Worm (Caenorhabditis elegans) whole organism, midembryonic: ENCODE data around the gene swt-4.

Experiments
- T22C8.4 ChIP-seq: fragments of 200-800 bp; sonication (Bioruptor generic); IDR thresholded peaks from 2 replicates; pipeline ENCODE4 v1.3.6; 2022; ENCODE audit warnings: missing genetic modification characterization, missing compliant biosample characterization
- cog-1 ChIP-seq: sonication (generic microtip); optimal IDR thresholded peaks from 2 replicates; lab custom pipeline; 2016; ENCODE audit warnings: missing genetic modification characterization, missing compliant biosample characterization
- flt-1 ChIP-seq: fragments of 200-800 bp; sonication (Bioruptor generic); IDR thresholded peaks from 2 replicates; pipeline ENCODE4 v1.3.6; 2022; ENCODE audit warnings: missing genetic modification characterization, missing compliant biosample characterization
- klf-2 ChIP-seq: fragments of 200-800 bp; sonication (Bioruptor generic); conservative IDR thresholded peaks from 2 replicates; pipeline ENCODE4 v1.3.6; 2022; ENCODE audit warnings: missing genetic modification reagents, missing genetic modification characterization, missing compliant biosample characterization
- med-1 ChIP-seq: sonication (generic microtip); optimal IDR thresholded peaks from 2 replicates; lab custom pipeline; 2017; ENCODE audit warnings: missing genetic modification characterization, mild to moderate bottlenecking, missing compliant biosample characterization, antibody characterized with exemption, missing genetic modification reagents; ENCODE audit not compliant: insufficient read depth
- ref-1 ChIP-seq: fragments of 200-800 bp; sonication (Bioruptor generic); conservative IDR thresholded peaks from 2 replicates; pipeline ENCODE4 v1.3.6; 2022; ENCODE audit warnings: missing genetic modification reagents, missing genetic modification characterization, missing compliant biosample characterization
- tab-1 ChIP-seq: fragments of 200-800 bp; sonication (Bioruptor generic); IDR thresholded peaks from 2 replicates; pipeline ENCODE4 v1.3.6; 2022; ENCODE audit warnings: missing genetic modification characterization, missing compliant biosample characterization
- ztf-23 ChIP-seq: fragments of 200-800 bp; sonication (Bioruptor generic); IDR thresholded peaks from 2 replicates; pipeline ENCODE4 v1.3.6; 2022; ENCODE audit warnings: missing genetic modification reagents, missing genetic modification characterization, missing compliant biosample characterization
- ztf-29 ChIP-seq: fragments of 200-800 bp; sonication (Bioruptor generic); IDR thresholded peaks from 2 replicates; pipeline ENCODE4 v1.3.6; 2022; ENCODE audit warnings: missing genetic modification reagents, missing genetic modification characterization, missing compliant biosample characterization

swt-4 gene

ce11 chrIII:10586243-10586642 is 42.7 kb downstream of the swt-4 start, which contains the start of gene Y45F3A.5:
Y45F3A.5 (minus strand) TSS chrIII:10586343.
- TF ChIP-seq cog-1 (tag; lab: Kevin White, UChicago) (no peak), ref-1 (no peak), ztf-23 (GFP tag; lab: Robert Waterston, UW) (no peak), T22C8.4 (no peak), ztf-29 (GFP tag; lab: Robert Waterston, UW) (no peak), tab-1 (GFP tag; lab: Robert Waterston, UW) (no peak), flt-1 (GFP tag; lab: Robert Waterston, UW) (no peak)

- no peak for TF ChIP-seq ztf-29 (GFP tag; lab: Robert Waterston, UW)
- TF ChIP-seq ztf-23 (GFP tag; lab: Robert Waterston, UW): no peak
- no peak for TF ChIP-seq flt-1 (GFP tag; lab: Robert Waterston, UW)
- TF ChIP-seq med-1 (GFP tag; lab: Kevin White, UChicago): no peak
These were observed 45.5 kb downstream of the swt-4 start for ce11 chrIII:10583483-10583882.

- TF ChIP-seq cog-1 (tag; lab: Kevin White, UChicago): no peak
These were observed 48.7 kb downstream of the swt-4 start for ce11 chrIII:10580206-10580605.

- TF ChIP-seq ref-1 (no peak), klf-2 (GFP tag; lab: Robert Waterston, UW) (no peak), med-1 (GFP tag; lab: Kevin White, UChicago) (no peak), ztf-23 (GFP tag; lab: Robert Waterston, UW) (no peak), ztf-29 (GFP tag; lab: Robert Waterston, UW) (no peak), T22C8.4 (no peak), tab-1 (GFP tag; lab: Robert Waterston, UW) (no peak), flt-1 (GFP tag; lab: Robert Waterston, UW) (no peak), cog-1 (tag; lab: Kevin White, UChicago) (no peak)
These were observed 50.1 kb downstream of the swt-4 start for ce11 chrIII:10578873-10579272.

- TF ChIP-seq tab-1 (GFP tag; lab: Robert Waterston, UW) (no peak), ref-1 (no peak), flt-1 (GFP tag; lab: Robert Waterston, UW) (no peak), ztf-23 (GFP tag; lab: Robert Waterston, UW) (no peak)
These were observed 51.2 kb downstream of the swt-4 start for ce11 chrIII:10577782-10578181.
